Worm (Caenorhabditis elegans) whole organism, L1 larva: ENCODE results near the gene nhr-223.
A peak's percentile ranks its signal among the peaks of the same experiment; 100 is the strongest.
"Not testable (repeated sequence)": the region's sequence is repeated elsewhere in the genome, so short reads cannot be mapped to it uniquely, and the experiment has no call there.

Source experiments
- C04F5.9 ChIP-seq: sonication (generic microtip); optimal IDR thresholded peaks from 2 replicates; lab custom pipeline; 2016; ENCODE audit warnings: missing genetic modification characterization, missing compliant biosample characterization
- C16A3.4 ChIP-seq: fragments of 150-350 bp; optimal IDR thresholded peaks from 2 replicates; lab custom pipeline; 2014; ENCODE audit warnings: missing biosample characterization, missing genetic modification characterization
- C34B4.2 ChIP-seq: sonication (generic microtip); optimal IDR thresholded peaks from 2 replicates; lab custom pipeline; 2017; ENCODE audit warnings: mild to moderate bottlenecking, missing genetic modification characterization, missing compliant biosample characterization
- F16B12.6 ChIP-seq: fragments of 150-350 bp; optimal IDR thresholded peaks from 2 replicates; lab custom pipeline; 2014; ENCODE audit warnings: missing biosample characterization, missing genetic modification characterization
- Y116A8C.19 ChIP-seq: sonication (generic microtip); optimal IDR thresholded peaks from 2 replicates; lab custom pipeline; 2016; ENCODE audit warnings: missing compliant biosample characterization, missing genetic modification characterization, borderline replicate concordance
- aha-1 ChIP-seq: fragments of 150-350 bp; optimal IDR thresholded peaks from 2 replicates; lab custom pipeline; 2014; ENCODE audit warnings: missing biosample characterization, missing genetic modification characterization
- ceh-8 ChIP-seq: fragments of 200-800 bp; sonication (Bioruptor generic); optimal IDR thresholded peaks from 2 replicates; lab custom pipeline; 2018; ENCODE audit warnings: mild to moderate bottlenecking, missing genetic modification characterization, moderate library complexity, missing compliant biosample characterization
- ceh-82 ChIP-seq, 3 experiments: fragments of 150-350 bp in 1 of 3; sonication (generic microtip) in 2 of 3; optimal IDR thresholded peaks; 2 replicates each; lab custom pipeline; 2014 to 2017; ENCODE audit warnings: missing biosample characterization in 3 of 3, missing genetic modification characterization in 3 of 3
- ceh-88 ChIP-seq: fragments of 200-800 bp; sonication (Bioruptor generic); IDR thresholded peaks from 2 replicates; pipeline ENCODE4 v1.3.6; 2022; ENCODE audit warnings: missing genetic modification characterization, missing compliant biosample characterization
- dpl-1 ChIP-seq, 3 experiments: fragments of 150-350 bp in 2 of 3; sonication (generic microtip) in 1 of 3; optimal IDR thresholded peaks; 2 replicates each; lab custom pipeline; 2014 to 2017; ENCODE audit warnings: missing biosample characterization in 3 of 3, missing genetic modification characterization in 3 of 3, missing genetic modification reagents in 3 of 3
- efl-1 ChIP-seq, 4 experiments: fragments of 150-350 bp; optimal IDR thresholded peaks in 3 of 4; peaks in 1 of 4; 1 replicate in 1 of 4; 2 replicates in 3 of 4; lab custom pipeline; 2014; ENCODE audit warnings: missing biosample characterization in 2 of 4, missing genetic modification characterization in 2 of 4, missing genetic modification reagents in 2 of 4
- efl-3 ChIP-seq: fragments of 200-800 bp; sonication (Bioruptor generic); optimal IDR thresholded peaks from 2 replicates; lab custom pipeline; 2018; ENCODE audit warnings: mild to moderate bottlenecking, missing genetic modification characterization, missing compliant biosample characterization
- elt-2 ChIP-seq: sonication (generic microtip); optimal IDR thresholded peaks from 2 replicates; lab custom pipeline; 2016; ENCODE audit warnings: missing genetic modification characterization, mild to moderate bottlenecking, inconsistent platforms, missing compliant biosample characterization, missing genetic modification reagents
- elt-3 ChIP-seq, 6 experiments: fragments of 150-350 bp in 1 of 6; sonication (generic microtip); optimal IDR thresholded peaks; 2 replicates each; lab custom pipeline; 2017 to 2018; ENCODE audit warnings: missing biosample characterization in 6 of 6, missing genetic modification characterization in 6 of 6, inconsistent platforms in 1 of 6
- grh-1 ChIP-seq: fragments of 200-800 bp; sonication (Bioruptor generic); IDR thresholded peaks from 2 replicates; pipeline ENCODE4 v1.3.6; 2022; ENCODE audit warnings: missing genetic modification reagents, missing genetic modification characterization, missing compliant biosample characterization
- hlh-17 ChIP-seq: fragments of 200-800 bp; sonication (Bioruptor generic); optimal IDR thresholded peaks from 2 replicates; lab custom pipeline; 2018; ENCODE audit warnings: missing genetic modification characterization, mild to moderate bottlenecking, missing compliant biosample characterization, moderate library complexity, borderline replicate concordance
- hlh-4 ChIP-seq: sonication (generic microtip); optimal IDR thresholded peaks from 2 replicates; lab custom pipeline; 2016; ENCODE audit warnings: mild to moderate bottlenecking, missing genetic modification characterization, missing compliant biosample characterization
- hpl-2 ChIP-seq: fragments of 150-350 bp; optimal IDR thresholded peaks from 2 replicates; lab custom pipeline; 2014; ENCODE audit warnings: missing biosample characterization, missing genetic modification reagents, missing genetic modification characterization
- jun-1 ChIP-seq: fragments of 150-350 bp; optimal IDR thresholded peaks from 2 replicates; lab custom pipeline; 2014; ENCODE audit warnings: missing biosample characterization, missing genetic modification reagents, missing genetic modification characterization
- lin-13 ChIP-seq: fragments of 150-350 bp; optimal IDR thresholded peaks from 2 replicates; lab custom pipeline; 2014; ENCODE audit warnings: missing biosample characterization, missing genetic modification reagents, missing genetic modification characterization
- lin-15B ChIP-seq: fragments of 150-350 bp; sonication (generic microtip); optimal IDR thresholded peaks from 3 replicates; lab custom pipeline; 2014; ENCODE audit warnings: missing biosample characterization, missing genetic modification characterization
- lin-35 ChIP-seq, 2 experiments: fragments of 150-350 bp; optimal IDR thresholded peaks; 2 replicates each; lab custom pipeline; 2014; ENCODE audit warnings: missing biosample characterization in 2 of 2, missing genetic modification characterization in 2 of 2, missing genetic modification reagents in 2 of 2
- lin-39 ChIP-seq: fragments of 150-350 bp; optimal IDR thresholded peaks from 2 replicates; lab custom pipeline; 2014; ENCODE audit warnings: missing biosample characterization, missing genetic modification reagents, missing genetic modification characterization
- lir-3 ChIP-seq: sonication (generic microtip); optimal IDR thresholded peaks from 2 replicates; lab custom pipeline; 2016; ENCODE audit warnings: mild to moderate bottlenecking, missing genetic modification characterization, moderate library complexity, missing compliant biosample characterization; ENCODE audit not compliant: poor library complexity
- mef-2 ChIP-seq: fragments of 150-350 bp; optimal IDR thresholded peaks from 2 replicates; lab custom pipeline; 2014; ENCODE audit warnings: missing biosample characterization, missing genetic modification characterization
- nhr-11 ChIP-seq: fragments of 150-350 bp; optimal IDR thresholded peaks from 2 replicates; lab custom pipeline; 2014; ENCODE audit warnings: missing biosample characterization, missing genetic modification characterization
- nhr-19 ChIP-seq: fragments of 200-800 bp; sonication (Bioruptor generic); conservative IDR thresholded peaks from 2 replicates; pipeline ENCODE4 v1.3.6; 2022; ENCODE audit warnings: missing genetic modification characterization, missing compliant biosample characterization
- nhr-20 ChIP-seq: sonication (generic microtip); optimal IDR thresholded peaks from 2 replicates; lab custom pipeline; 2016; ENCODE audit warnings: mild to moderate bottlenecking, missing genetic modification characterization, missing compliant biosample characterization
- nhr-237 ChIP-seq: fragments of 150-350 bp; optimal IDR thresholded peaks from 2 replicates; lab custom pipeline; 2014; ENCODE audit warnings: missing biosample characterization, missing genetic modification characterization
- nhr-28 ChIP-seq: fragments of 150-350 bp; optimal IDR thresholded peaks from 2 replicates; lab custom pipeline; 2014; ENCODE audit warnings: missing biosample characterization, missing genetic modification characterization
- nhr-71 ChIP-seq: sonication (generic microtip); optimal IDR thresholded peaks from 2 replicates; lab custom pipeline; 2016; ENCODE audit warnings: mild to moderate bottlenecking, missing genetic modification characterization, moderate library complexity, missing compliant biosample characterization
- nhr-76 ChIP-seq: sonication (generic microtip); optimal IDR thresholded peaks from 2 replicates; lab custom pipeline; 2017; ENCODE audit warnings: missing biosample characterization, missing genetic modification characterization
- nhr-84 ChIP-seq: sonication (generic microtip); optimal IDR thresholded peaks from 2 replicates; lab custom pipeline; 2017; ENCODE audit warnings: missing biosample characterization, missing genetic modification characterization
- nhr-85 ChIP-seq: sonication (generic microtip); peaks from one replicate; lab custom pipeline; 2016; ENCODE audit warnings: missing genetic modification characterization, inconsistent platforms, missing compliant biosample characterization
- snu-23 ChIP-seq: sonication (generic microtip); optimal IDR thresholded peaks from 2 replicates; lab custom pipeline; 2016; ENCODE audit warnings: missing genetic modification characterization, missing compliant biosample characterization
- sox-4 ChIP-seq: sonication (generic microtip); optimal IDR thresholded peaks from 2 replicates; lab custom pipeline; 2016; ENCODE audit warnings: missing genetic modification characterization, missing compliant biosample characterization
- swsn-7 ChIP-seq: sonication (generic microtip); optimal IDR thresholded peaks from 2 replicates; lab custom pipeline; 2016; ENCODE audit warnings: missing genetic modification characterization, missing compliant biosample characterization
- unc-30 ChIP-seq: sonication (generic microtip); optimal IDR thresholded peaks from 2 replicates; lab custom pipeline; 2017; ENCODE audit warnings: missing biosample characterization, missing genetic modification characterization
- unc-86 ChIP-seq: sonication (generic microtip); optimal IDR thresholded peaks from 2 replicates; lab custom pipeline; 2016; ENCODE audit warnings: missing genetic modification characterization, missing compliant biosample characterization
- xbp-1 ChIP-seq: sonication (generic microtip); optimal IDR thresholded peaks from 2 replicates; lab custom pipeline; 2016; ENCODE audit warnings: missing genetic modification characterization, missing compliant biosample characterization
- zip-4 ChIP-seq: fragments of 200-800 bp; sonication (Bioruptor generic); optimal IDR thresholded peaks from 2 replicates; lab custom pipeline; 2018; ENCODE audit warnings: mild to moderate bottlenecking, missing genetic modification characterization, moderate library complexity, missing compliant biosample characterization
- ztf-11 ChIP-seq, 2 experiments: sonication (generic microtip); optimal IDR thresholded peaks; 2 replicates each; lab custom pipeline; 2016 to 2017; ENCODE audit warnings: missing genetic modification characterization in 2 of 2, missing biosample characterization in 1 of 2, missing compliant biosample characterization in 1 of 2
- ztf-4 ChIP-seq: fragments of 150-350 bp; optimal IDR thresholded peaks from 2 replicates; lab custom pipeline; 2014; ENCODE audit warnings: missing biosample characterization, missing genetic modification characterization

Gene nhr-223

DNA sequence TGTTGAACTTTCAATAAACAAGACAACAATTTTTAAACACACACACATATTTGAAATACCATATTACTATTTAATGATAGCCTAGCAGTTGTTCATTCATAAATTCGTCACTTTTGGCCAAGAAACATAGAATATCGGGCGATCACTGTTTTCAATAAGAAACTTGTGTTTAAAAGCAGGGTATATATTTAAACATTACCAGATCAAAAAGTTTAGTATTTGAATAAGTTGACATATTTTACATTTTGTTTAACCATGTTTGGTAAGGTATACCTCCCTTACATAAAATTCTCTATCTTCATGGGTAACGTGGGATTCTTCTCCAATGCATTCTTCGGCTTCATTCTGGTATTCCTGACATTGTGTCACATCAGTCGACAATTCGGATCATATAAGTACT, 41.5 kb upstream of the nhr-223 start, which contains the start of gene str-8:
TSS of gene str-8 (plus strand) at position 301 of the 400 bp plus-strand sequence.
- not testable (repeated sequence) for TF ChIP-seq nhr-11, nhr-71, nhr-76 (tag; lab: Kevin White, UChicago)

DNA sequence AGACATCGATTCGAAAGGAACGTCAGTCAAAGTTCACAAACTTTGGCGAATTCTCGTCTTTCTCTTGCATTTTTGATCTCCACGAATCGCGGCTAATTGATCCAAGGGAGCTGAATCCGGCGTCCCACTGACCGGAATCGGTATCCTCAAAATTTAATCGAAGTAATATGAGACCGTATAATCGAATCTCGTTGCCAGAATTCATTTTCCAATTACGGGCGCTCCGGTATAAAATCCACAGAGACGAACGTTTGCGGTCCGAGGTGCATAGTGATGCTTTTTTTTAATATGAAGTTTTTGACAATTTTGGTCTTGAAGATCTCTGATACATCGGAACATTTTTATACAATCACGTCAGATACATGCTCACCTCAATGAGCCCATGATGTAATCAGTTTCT, 38.5 kb upstream of the nhr-223 start:
- no peak for TF ChIP-seq elt-2 (tag; lab: Kevin White, UChicago)
- TF ChIP-seq nhr-71 (tag; lab: Kevin White, UChicago): no peak
- TF ChIP-seq C04F5.9 (tag; lab: Kevin White, UChicago): no peak
- no peak for TF ChIP-seq lin-39 (tag; lab: Kevin White, UChicago)
- TF ChIP-seq lin-15B (tag; lab: Kevin White, UChicago): no peak
- TF ChIP-seq aha-1 (tag; lab: Kevin White, UChicago): no peak
- no peak for TF ChIP-seq efl-1 (optimal IDR thresholded peaks at IDR 0.05; lab: Kevin White, UChicago)
- no peak for TF ChIP-seq efl-1 (GFP tag; optimal IDR thresholded peaks at IDR 0.05 in 1 of 2; lab: Kevin White, UChicago)
- no peak for TF ChIP-seq mef-2 (tag; lab: Kevin White, UChicago)
- no peak for TF ChIP-seq swsn-7 (tag; lab: Kevin White, UChicago)
- TF ChIP-seq nhr-20 (tag; lab: Kevin White, UChicago): no peak
- TF ChIP-seq unc-30 (tag; lab: Kevin White, UChicago): no peak
- no peak for TF ChIP-seq sox-4
- no peak for TF ChIP-seq nhr-76 (tag; lab: Kevin White, UChicago)
- no peak for TF ChIP-seq nhr-28 (tag; lab: Kevin White, UChicago)
- no peak for TF ChIP-seq snu-23 (GFP tag; lab: Kevin White, UChicago)
- no peak for TF ChIP-seq nhr-84 (tag; lab: Kevin White, UChicago)
- TF ChIP-seq nhr-19 (GFP tag; lab: Robert Waterston, UW): no peak
- TF ChIP-seq xbp-1 (tag; lab: Kevin White, UChicago): no peak
- no peak for TF ChIP-seq F16B12.6 (tag; lab: Kevin White, UChicago)

DNA sequence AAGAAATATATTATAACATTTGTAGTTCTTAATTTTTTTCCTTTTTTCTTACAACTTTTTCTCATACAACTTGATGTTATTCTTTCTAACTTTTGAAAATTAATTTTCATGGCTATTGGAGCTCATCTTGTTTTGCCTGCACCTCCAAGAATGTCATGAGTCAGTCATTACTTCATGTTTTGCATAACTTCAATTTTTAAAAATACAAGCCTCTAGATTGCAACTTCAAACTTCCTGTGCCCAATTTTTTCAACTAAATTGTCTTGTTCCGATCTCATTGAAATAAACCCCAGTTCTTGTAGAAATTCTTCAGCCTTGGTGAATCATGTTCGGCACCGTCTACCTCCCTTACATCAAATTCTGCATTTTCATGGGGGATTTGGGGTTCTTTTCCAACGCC, 37.7 kb upstream of the nhr-223 start, which contains the start of gene str-9:
TSS of gene str-9 (plus strand) at position 301 of the 400 bp plus-strand sequence.
- no peak for TF ChIP-seq zip-4 (GFP tag; lab: Kevin White, UChicago)
- no peak for TF ChIP-seq nhr-85
- TF ChIP-seq ztf-4 (tag; lab: Kevin White, UChicago): no peak
- no peak for TF ChIP-seq jun-1
- TF ChIP-seq lir-3 (tag; lab: Kevin White, UChicago): no peak
- no peak for TF ChIP-seq C16A3.4 (tag; lab: Kevin White, UChicago)
- no peak for TF ChIP-seq ceh-8

DNA sequence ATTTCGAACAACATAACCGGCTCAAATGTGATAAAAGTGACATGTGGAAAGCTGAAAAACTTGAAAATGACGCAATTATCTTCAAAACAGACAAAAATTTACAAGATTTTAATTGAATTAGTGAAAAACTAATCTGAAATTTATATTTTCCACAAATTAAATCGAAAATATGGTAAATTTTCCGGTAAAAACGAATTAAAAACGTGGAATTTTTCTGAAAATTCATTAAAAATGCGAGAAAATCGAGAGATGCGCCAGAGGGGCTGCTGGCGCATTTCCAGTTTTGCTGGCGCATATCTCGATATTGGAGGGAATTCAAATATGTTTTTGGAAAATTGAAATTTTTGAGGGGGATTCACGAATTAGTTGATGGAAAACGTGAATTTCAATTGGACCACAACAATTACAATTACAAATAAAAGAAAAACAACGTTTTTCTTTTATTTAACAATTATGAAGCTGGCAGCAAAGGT, 30.0 kb upstream of the nhr-223 start, which contains the start of the genes haf-3 and F57A10.2:
TSS of gene haf-3 (minus strand) at position 51 of the 473 bp plus-strand sequence.
TSS of gene F57A10.2 (plus strand) at position 454 of the 473 bp plus-strand sequence.
- TF ChIP-seq grh-1 (GFP tag; lab: Robert Waterston, UW) (peak; percentile 93), nhr-19 (GFP tag; lab: Robert Waterston, UW) (peak; percentile 95), ceh-82 (tag; optimal IDR thresholded peaks at IDR 0.05; lab: Kevin White, UChicago) (peak; percentile 96 to 97 (median 97)), C34B4.2 (tag; lab: Kevin White, UChicago) (peak; percentile 6), dpl-1 (GFP tag; optimal IDR thresholded peaks at IDR 0.05; lab: Kevin White, UChicago) (peak; percentile 99), unc-86 (tag; lab: Kevin White, UChicago) (peak; percentile 92), lin-13 (GFP tag; lab: Kevin White, UChicago) (peak; percentile 91), nhr-11 (tag; lab: Kevin White, UChicago) (peak; percentile 90), zip-4 (GFP tag; lab: Kevin White, UChicago) (peak; percentile 85), C16A3.4 (tag; lab: Kevin White, UChicago) (peak; percentile 90), ceh-88 (GFP tag; lab: Robert Waterston, UW) (peak; percentile 69; the same call in 1 of the 2 replicates), nhr-85 (peak; percentile 98), lin-35 (GFP tag; optimal IDR thresholded peaks at IDR 0.05; lab: Kevin White, UChicago) (peak; percentile 99), unc-30 (tag; lab: Kevin White, UChicago) (no peak), hlh-17 (GFP tag; lab: Kevin White, UChicago) (no peak), hpl-2 (peak; percentile 11), nhr-237 (tag; lab: Kevin White, UChicago) (peak; percentile 50), elt-3 (tag; optimal IDR thresholded peaks at IDR 0.05; lab: Kevin White, UChicago) (peak in 5 of 6 experiments; percentile 25 to 90 (median 45)), lir-3 (tag; lab: Kevin White, UChicago) (peak; percentile 76), C04F5.9 (tag; lab: Kevin White, UChicago) (peak; percentile 66), F16B12.6 (tag; lab: Kevin White, UChicago) (peak; percentile 66), swsn-7 (tag; lab: Kevin White, UChicago) (peak; percentile 95), efl-3 (peak; percentile 60), ztf-11 (tag; optimal IDR thresholded peaks at IDR 0.05; lab: Kevin White, UChicago) (peak; percentile 4 to 83), elt-2 (tag; lab: Kevin White, UChicago) (peak; percentile 80), Y116A8C.19 (tag; lab: Kevin White, UChicago) (no peak), ceh-8 (peak; percentile 86), hlh-4 (tag; lab: Kevin White, UChicago) (no peak)
